Worm (Caenorhabditis elegans): Measurements from ENCODE around the gene ZK666.14.

Gene ZK666.14

DNA sequence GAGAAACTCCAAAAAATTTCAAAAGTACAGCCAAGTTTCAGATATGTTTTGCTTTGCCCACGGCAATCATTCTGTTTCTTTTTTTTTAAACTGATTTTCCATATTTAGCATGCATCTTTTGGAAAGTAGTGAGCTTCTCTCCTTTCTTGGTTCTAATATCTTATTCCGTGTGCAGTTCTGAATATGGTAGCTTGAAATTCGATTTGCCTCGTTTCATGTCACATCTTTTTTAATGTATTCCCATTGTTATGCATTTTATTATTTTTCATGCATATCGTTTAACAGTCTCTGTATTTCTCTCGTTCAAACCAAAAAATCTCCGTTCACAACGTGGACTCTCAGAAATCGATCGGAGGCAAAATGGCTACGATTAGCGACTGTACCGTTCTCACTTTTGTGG lies at the start of gene ZK666.14:
Gene ZK666.14, plus strand, starts transcription at position 301 of the 400 bp plus-strand sequence.
- TF ChIP-seq sem-2 (GFP tag; optimal IDR thresholded peaks at IDR 0.05) (no peak), elt-3 (tag; optimal IDR thresholded peaks at IDR 0.05) (no peak), nhr-2 (tag; optimal IDR thresholded peaks at IDR 0.05) (no peak)

DNA sequence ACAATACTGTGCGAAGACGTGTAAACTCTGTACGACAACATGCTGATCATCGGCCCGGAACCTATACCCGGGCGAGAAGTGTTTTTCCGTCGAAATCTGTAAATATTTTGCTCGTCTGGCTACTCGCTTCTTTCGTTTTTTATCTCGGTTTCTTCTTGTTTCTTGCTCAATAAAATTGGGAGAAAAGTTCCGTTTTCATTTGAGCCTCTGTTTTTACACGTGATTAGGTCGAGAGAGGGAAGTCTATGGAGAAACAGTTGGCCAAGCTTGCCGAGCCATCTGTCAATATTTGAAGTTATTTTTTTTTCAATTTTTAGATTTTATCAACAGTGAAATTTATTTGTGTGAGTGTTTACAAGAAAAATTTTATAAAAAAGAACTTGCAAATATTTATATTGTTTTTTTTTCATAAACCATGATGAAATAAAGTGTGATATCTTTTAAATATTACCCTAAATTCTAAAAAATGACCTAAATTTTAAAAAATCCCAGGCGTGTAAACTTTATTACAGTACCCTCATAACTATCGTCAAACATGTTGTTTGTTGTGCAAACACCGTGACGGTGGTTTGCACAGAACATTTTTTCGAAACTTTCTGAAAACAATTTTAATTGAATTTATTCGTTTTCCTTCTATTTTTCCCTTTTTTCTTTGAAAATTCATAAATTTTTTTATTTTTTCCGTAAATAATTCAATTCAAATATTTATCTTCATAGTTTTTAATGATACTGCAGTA lies 49.4 kb upstream of the ZK666.14 start:
- TF ChIP-seq lsy-2 (tag; optimal IDR thresholded peaks at IDR 0.05) (peak; percentile 77), M03D4.4 (tag; optimal IDR thresholded peaks at IDR 0.05) (no peak)

- TF ChIP-seq M03D4.4 (tag; optimal IDR thresholded peaks at IDR 0.05) (no peak), ceh-39 (tag; optimal IDR thresholded peaks at IDR 0.05) (no peak), hlh-1 (tag; optimal IDR thresholded peaks at IDR 0.05) (no peak), unc-62 (GFP tag; optimal IDR thresholded peaks at IDR 0.05) (no peak), ceh-83 (GFP tag; optimal IDR thresholded peaks at IDR 0.05) (no peak), bed-3 (GFP tag; optimal IDR thresholded peaks at IDR 0.05) (no peak), sptf-1 (tag; optimal IDR thresholded peaks at IDR 0.05) (no peak), ham-2 (GFP tag; optimal IDR thresholded peaks at IDR 0.05) (no peak)
These were observed 48.8 kb upstream of the ZK666.14 start for ce11 chrII:10445738-10446137.

DNA sequence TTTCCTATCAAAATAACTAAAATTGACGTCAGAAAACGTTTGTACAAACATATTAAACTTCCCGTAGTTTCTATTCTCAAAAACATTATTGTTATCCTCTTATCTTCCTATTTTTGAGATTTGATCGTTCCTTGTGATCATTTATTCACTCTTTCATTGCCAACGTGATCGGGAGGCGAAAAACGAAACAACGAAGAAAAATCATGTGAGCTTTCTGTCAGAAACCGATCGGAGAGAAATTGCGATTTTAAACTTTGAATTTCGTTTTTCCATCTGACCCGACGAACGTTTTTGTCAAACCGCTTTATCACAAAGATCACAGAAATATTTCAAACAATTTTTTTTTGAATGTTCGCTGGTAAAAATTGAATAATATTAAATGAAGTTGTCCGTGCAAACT lies 48.3 kb upstream of the ZK666.14 start:
- TF ChIP-seq nhr-28 (tag; optimal IDR thresholded peaks at IDR 0.05) (no peak), ceh-39 (tag; optimal IDR thresholded peaks at IDR 0.05) (no peak), M03D4.4 (tag; optimal IDR thresholded peaks at IDR 0.05) (no peak), zip-8 (tag; optimal IDR thresholded peaks at IDR 0.05) (no peak), flh-1 (GFP tag; optimal IDR thresholded peaks at IDR 0.05) (no peak), blmp-1 (tag; optimal IDR thresholded peaks at IDR 0.05) (no peak), unc-39 (tag; optimal IDR thresholded peaks at IDR 0.05) (no peak), ztf-11 (tag; optimal IDR thresholded peaks at IDR 0.05) (no peak), ces-1 (GFP tag; optimal IDR thresholded peaks at IDR 0.05) (no peak), ceh-83 (GFP tag; optimal IDR thresholded peaks at IDR 0.05) (no peak)

DNA sequence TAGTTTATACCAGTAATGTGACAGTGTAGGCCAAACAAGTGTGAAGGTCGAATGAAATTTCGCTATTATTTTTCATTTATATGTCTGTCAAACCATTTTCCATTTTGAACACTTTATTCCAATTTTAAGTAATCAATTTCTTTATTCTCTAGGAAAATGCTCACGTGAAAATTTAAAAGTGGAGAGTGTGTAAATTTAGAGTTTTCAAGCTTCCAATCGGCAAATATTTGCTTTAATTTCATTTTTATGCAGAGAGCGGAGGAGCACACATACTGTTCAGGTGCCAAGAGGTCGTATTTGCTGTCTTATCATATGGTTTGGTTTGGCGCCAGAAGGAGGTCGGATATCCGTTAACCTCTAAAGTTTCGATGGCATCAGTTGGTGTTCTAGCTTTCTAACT lies 47.8 kb upstream of the ZK666.14 start:
- no peak for TF ChIP-seq nhr-2 (tag; optimal IDR thresholded peaks at IDR 0.05)
- no peak for TF ChIP-seq snpc-4 (tag; optimal IDR thresholded peaks at IDR 0.05)
- no peak for TF ChIP-seq sem-2 (GFP tag; optimal IDR thresholded peaks at IDR 0.05)
- no peak for TF ChIP-seq nhr-76 (tag; optimal IDR thresholded peaks at IDR 0.05)
- TF ChIP-seq nhr-237 (tag; optimal IDR thresholded peaks at IDR 0.05) = no peak
- no peak for TF ChIP-seq blmp-1 (tag; optimal IDR thresholded peaks at IDR 0.05)
- TF ChIP-seq drap-1 (GFP tag; optimal IDR thresholded peaks at IDR 0.05) = no peak
- TF ChIP-seq nhr-28 (tag; optimal IDR thresholded peaks at IDR 0.05) = no peak
- TF ChIP-seq bed-3 (GFP tag; optimal IDR thresholded peaks at IDR 0.05) = no peak
- no peak for TF ChIP-seq elt-3 (tag; optimal IDR thresholded peaks at IDR 0.05)

DNA sequence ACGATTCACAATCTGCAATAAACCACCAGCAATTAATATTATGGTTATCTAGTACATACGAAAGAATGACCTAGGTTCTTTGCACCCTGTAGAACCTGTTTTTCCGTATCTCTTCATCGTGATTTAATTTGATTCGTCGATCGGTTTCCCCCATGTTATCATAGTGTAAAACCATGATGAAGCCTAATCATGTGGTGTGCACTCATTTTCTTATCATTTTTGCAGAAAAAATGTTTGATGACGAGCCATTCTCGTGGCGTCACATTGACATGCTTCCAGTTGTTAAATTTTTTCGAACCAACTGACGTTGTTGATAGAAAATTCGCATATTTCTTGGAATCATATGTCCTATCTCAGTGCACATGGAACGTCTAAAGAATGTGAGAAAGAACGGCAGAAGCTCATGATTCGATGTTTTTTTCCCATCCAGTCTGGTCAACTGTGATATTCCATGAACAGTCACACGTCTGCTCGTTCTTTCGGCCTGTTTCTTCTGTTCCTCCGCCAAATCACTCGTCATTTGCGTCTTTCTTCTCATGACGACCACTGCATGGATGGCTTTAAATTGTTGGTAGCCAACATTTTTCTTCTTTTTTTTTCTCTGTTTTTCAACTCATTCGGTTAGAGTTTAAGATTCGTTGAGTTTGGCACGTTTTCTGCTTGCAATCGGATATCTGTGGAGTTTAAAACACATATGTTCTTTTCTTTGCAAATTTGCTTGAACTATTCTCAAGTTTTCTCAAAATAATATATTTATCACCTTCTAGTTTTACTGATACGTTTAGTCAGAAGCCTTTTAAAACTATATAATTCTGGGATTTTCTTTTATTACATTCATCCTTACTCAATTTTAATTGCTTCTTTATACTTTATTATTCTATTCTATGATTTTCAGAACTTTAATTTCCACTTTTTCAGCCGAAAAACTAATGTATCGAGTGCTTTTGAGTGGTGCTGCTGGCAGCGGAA lies 46.9 kb upstream of the ZK666.14 start, which contains the start of gene ZK673.2:
Gene ZK673.2, plus strand, starts transcription at position 919 of the 969 bp plus-strand sequence.
- TF ChIP-seq ceh-43 (GFP tag; optimal IDR thresholded peaks at IDR 0.05) (no peak), nhr-12 (tag; optimal IDR thresholded peaks at IDR 0.05) (no peak), unc-62 (GFP tag; optimal IDR thresholded peaks at IDR 0.05) (no peak), blmp-1 (tag; optimal IDR thresholded peaks at IDR 0.05) (no peak), M03D4.4 (tag; optimal IDR thresholded peaks at IDR 0.05) (no peak), elt-3 (tag; optimal IDR thresholded peaks at IDR 0.05) (no peak), sptf-1 (tag; optimal IDR thresholded peaks at IDR 0.05) (no peak), cnd-1 (tag; optimal IDR thresholded peaks at IDR 0.05) (no peak), ceh-83 (GFP tag; optimal IDR thresholded peaks at IDR 0.05) (no peak), elt-1 (tag; optimal IDR thresholded peaks at IDR 0.05; ENCODE audit: borderline replicate concordance, insufficient read depth) (no peak), ham-2 (GFP tag; optimal IDR thresholded peaks at IDR 0.05) (no peak), nhr-237 (tag; optimal IDR thresholded peaks at IDR 0.05) (no peak)
